Fruit fly (Drosophila melanogaster): ENCODE results near the gene CG5177.
A peak's percentile ranks its signal among the peaks of the same experiment; 100 is the strongest.

Gene CG5177

DNA sequence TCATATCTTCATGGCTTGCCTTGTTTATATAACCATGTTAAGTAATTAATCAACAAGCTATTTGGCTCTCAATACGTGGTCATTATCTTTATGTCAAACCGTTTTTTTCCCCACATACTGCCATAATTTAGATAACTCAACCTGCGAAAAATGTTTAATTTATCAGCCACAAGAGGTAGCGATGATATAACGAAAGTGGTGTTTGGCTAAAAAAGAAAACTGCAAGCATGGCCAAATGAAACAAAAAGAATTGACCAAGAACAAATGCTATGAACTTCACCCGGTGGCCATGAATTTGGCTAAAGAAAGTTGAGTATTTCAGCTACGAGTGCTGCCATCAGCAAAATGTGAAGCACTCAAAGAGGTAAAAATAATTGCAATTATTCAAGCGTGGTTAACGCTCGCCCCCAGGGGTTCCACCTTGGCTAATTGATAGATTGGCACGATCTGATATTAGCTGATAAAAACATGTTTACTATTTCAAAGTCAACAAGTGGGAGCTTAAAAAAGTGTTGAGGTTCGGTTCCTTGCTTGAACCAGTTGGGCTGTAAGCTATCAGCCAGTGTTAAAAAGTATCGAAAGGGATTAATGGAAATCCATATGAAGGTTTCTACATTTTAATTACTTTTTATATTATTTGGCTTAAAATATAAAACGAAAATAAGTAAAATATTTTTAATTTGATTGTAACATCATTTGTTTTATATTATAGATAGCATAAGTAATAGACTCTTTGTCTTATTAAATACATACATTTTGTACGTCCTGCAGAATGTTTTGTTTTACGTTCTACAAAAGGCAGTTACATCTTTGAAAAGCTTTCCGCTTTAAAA is 31.7 kb downstream of the CG5177 start (continued):
- TF ChIP-seq CG13775 (GFP tag; optimal IDR thresholded peaks at IDR 0.05) (peak; percentile 44), CG17385 (GFP tag; optimal IDR thresholded peaks at IDR 0.05) (peak; percentile 58), dmrt99B (tag; optimal IDR thresholded peaks at IDR 0.05) (peak; percentile 59), grau (tag; optimal IDR thresholded peaks at IDR 0.05) (peak; percentile 46), gcm (GFP tag; optimal IDR thresholded peaks at IDR 0.05) (peak; percentile 39), CG12236 (GFP tag; optimal IDR thresholded peaks at IDR 0.05) (peak; percentile 58), Opbp (GFP tag; IDR thresholded peaks at IDR 0.05; ENCODE audit: partially characterized antibody) (no peak), Taf1 (GFP tag; IDR thresholded peaks at IDR 0.05) (peak; percentile 59; the same call in 1 of the 2 replicates), ttk (GFP tag; IDR thresholded peaks at IDR 0.05) (peak; percentile 31; the same call in 1 of the 2 replicates), CG7556 (GFP tag; optimal IDR thresholded peaks at IDR 0.05) (peak; percentile 56), CG15514 (GFP tag; optimal IDR thresholded peaks at IDR 0.05) (peak; percentile 91), H2.0 (GFP tag; IDR thresholded peaks at IDR 0.05) (peak; percentile 62), CG8765 (GFP tag; IDR thresholded peaks at IDR 0.05) (no peak), MESR4 (GFP tag; optimal IDR thresholded peaks at IDR 0.05) (no peak), gsb-n (tag; optimal IDR thresholded peaks at IDR 0.05) (peak; percentile 4), corto (GFP tag; optimal IDR thresholded peaks at IDR 0.05) (no peak), CG12942 (GFP tag; optimal IDR thresholded peaks at IDR 0.05) (peak; percentile 70), CG14860 (GFP tag; IDR thresholded peaks at IDR 0.05; ENCODE audit: partially characterized antibody) (no peak), tgo (GFP tag; IDR thresholded peaks at IDR 0.05) (peak; percentile 62; the same call in 2 of the 3 replicates), kah (GFP tag; optimal IDR thresholded peaks at IDR 0.05) (peak; percentile 6), CG42726 (GFP tag; IDR thresholded peaks at IDR 0.05; ENCODE audit: partially characterized antibody) (no peak), CG16815 (GFP tag; optimal IDR thresholded peaks at IDR 0.05) (no peak), hb (GFP tag; IDR thresholded peaks at IDR 0.05; ENCODE audit: partially characterized antibody) (no peak), CG17829 (tag; optimal IDR thresholded peaks at IDR 0.05) (no peak), sr (GFP tag; IDR thresholded peaks at IDR 0.05) (peak; percentile 81)

DNA sequence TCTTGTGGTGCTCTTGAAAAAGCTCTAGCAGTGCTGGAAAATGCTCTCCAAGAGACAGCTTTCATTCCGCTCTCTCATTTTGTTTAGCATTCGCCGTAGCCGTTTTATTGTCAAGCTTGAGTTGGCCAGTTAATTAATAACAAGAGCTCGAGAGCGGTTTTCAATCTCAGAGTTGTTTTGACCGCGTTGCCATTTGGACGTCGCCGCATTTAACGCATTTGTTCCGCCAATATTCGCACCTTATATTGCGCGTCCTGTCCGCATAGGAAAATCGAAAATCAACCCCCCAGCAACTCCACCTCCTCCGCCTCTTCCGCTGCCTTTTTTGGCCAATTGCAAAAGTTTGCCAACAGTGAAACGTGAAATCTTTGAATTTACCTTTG is 32.3 kb downstream of the CG5177 start, which contains the start of gene CG5973:
TSS of gene CG5973 (plus strand) at position 168 of the 383 bp plus-strand sequence.
- TF ChIP-seq sob (GFP tag; IDR thresholded peaks at IDR 0.05) (no peak), HLH3B (GFP tag; IDR thresholded peaks at IDR 0.05) (no peak), Xrp1 (GFP tag; IDR thresholded peaks at IDR 0.05) (no peak), tna (GFP tag; IDR thresholded peaks at IDR 0.05; ENCODE audit: partially characterized antibody) (0 out of 2 replicates have a peak, but pooled peaks have one; percentile 32), CG1603 (tag; optimal IDR thresholded peaks at IDR 0.05) (no peak), scrt (GFP tag; optimal IDR thresholded peaks at IDR 0.05) (no peak), emc (GFP tag; optimal IDR thresholded peaks at IDR 0.05) (no peak), amos (GFP tag; IDR thresholded peaks at IDR 0.05; ENCODE audit: partially characterized antibody) (peak; percentile 44; the same call in 1 of the 2 replicates), esg (GFP tag; conservative IDR thresholded peaks at IDR 0.05) (no peak), onecut (GFP tag; IDR thresholded peaks at IDR 0.05) (peak; percentile 25; the same call in 1 of the 2 replicates), bbx (GFP tag; IDR thresholded peaks at IDR 0.05; ENCODE audit: partially characterized antibody) (peak; percentile 34; the same call in 1 of the 2 replicates), CG34224 (GFP tag; IDR thresholded peaks at IDR 0.05; ENCODE audit: partially characterized antibody) (peak; percentile 25; the same call in 1 of the 3 replicates), CG4404 (GFP tag; IDR thresholded peaks at IDR 0.05) (no peak), inv (GFP tag; IDR thresholded peaks at IDR 0.05; ENCODE audit: partially characterized antibody) (no peak), CG33557 (GFP tag; optimal IDR thresholded peaks at IDR 0.05) (no peak), NC2α (GFP tag; optimal IDR thresholded peaks at IDR 0.05) (no peak), H2.0 (GFP tag; IDR thresholded peaks at IDR 0.05) (no peak), Bgb (GFP tag; IDR thresholded peaks at IDR 0.05; ENCODE audit: partially characterized antibody) (peak; percentile 23; the same call in 1 of the 2 replicates), sisA (GFP tag; IDR thresholded peaks at IDR 0.05) (no peak), CG8290 (GFP tag; optimal IDR thresholded peaks at IDR 0.05) (no peak), CG8290 (tag; optimal IDR thresholded peaks at IDR 0.05) (peak in 1 of 2 experiments; percentile 3), Awh (GFP tag; IDR thresholded peaks at IDR 0.05) (0 out of 2 replicates have a peak, but pooled peaks have one; percentile 10), CG42726 (GFP tag; IDR thresholded peaks at IDR 0.05; ENCODE audit: partially characterized antibody) (peak; percentile 34; the same call in 1 of the 2 replicates), cato (GFP tag; optimal IDR thresholded peaks at IDR 0.05; ENCODE audit: borderline replicate concordance) (no peak), cad (GFP tag; optimal IDR thresholded peaks at IDR 0.05) (no peak)

Data from whole organism, embryonic.